Worm (Caenorhabditis elegans) whole organism, L2 larva: ENCODE data around the gene dpyd-1.

ENCODE experiments used
- R02D3.7 ChIP-seq: fragments of 150-350 bp; optimal IDR thresholded peaks from 2 replicates; lab custom pipeline; 2014; ENCODE audit warnings: missing biosample characterization, missing genetic modification characterization
- ZK546.5 ChIP-seq: sonication (generic microtip); optimal IDR thresholded peaks from 2 replicates; lab custom pipeline; 2017; ENCODE audit warnings: missing biosample characterization, missing genetic modification characterization
- ama-1 ChIP-seq: fragments of 150-350 bp; optimal IDR thresholded peaks from 2 replicates; lab custom pipeline; 2018; ENCODE audit warnings: inconsistent platforms
- blmp-1 ChIP-seq: sonication (generic microtip); optimal IDR thresholded peaks from 2 replicates; lab custom pipeline; 2017; ENCODE audit warnings: missing genetic modification characterization, mild to moderate bottlenecking, missing compliant biosample characterization, antibody characterized with exemption, moderate library complexity; ENCODE audit not compliant: insufficient read depth
- egl-27 ChIP-seq: sonication (generic microtip); optimal IDR thresholded peaks from 3 replicates; lab custom pipeline; 2017; ENCODE audit warnings: missing biosample characterization, missing genetic modification reagents, missing genetic modification characterization
- lin-39 ChIP-seq: fragments of 150-350 bp; optimal IDR thresholded peaks from 2 replicates; lab custom pipeline; 2014; ENCODE audit warnings: missing biosample characterization, missing genetic modification reagents, missing genetic modification characterization
- mdl-1 ChIP-seq, 2 experiments: fragments of 150-350 bp in 1 of 2; sonication (generic microtip) in 1 of 2; optimal IDR thresholded peaks; 2 replicates each; lab custom pipeline; 2017; ENCODE audit warnings: missing biosample characterization in 2 of 2, missing genetic modification characterization in 2 of 2
- nhr-10 ChIP-seq: sonication (generic microtip); optimal IDR thresholded peaks from 2 replicates; lab custom pipeline; 2017; ENCODE audit warnings: missing biosample characterization, missing genetic modification characterization
- nhr-11 ChIP-seq: fragments of 150-350 bp; optimal IDR thresholded peaks from 2 replicates; lab custom pipeline; 2014; ENCODE audit warnings: missing biosample characterization, missing genetic modification characterization
- nhr-6 ChIP-seq: fragments of 150-350 bp; optimal IDR thresholded peaks from 2 replicates; lab custom pipeline; 2014; ENCODE audit warnings: missing biosample characterization, missing genetic modification characterization
- skn-1 ChIP-seq: sonication (generic microtip); optimal IDR thresholded peaks from 2 replicates; lab custom pipeline; 2017; ENCODE audit warnings: missing biosample characterization, missing genetic modification characterization
- snpc-4 ChIP-seq: fragments of 150-350 bp; optimal IDR thresholded peaks from 2 replicates; lab custom pipeline; 2014; ENCODE audit warnings: missing biosample characterization, missing genetic modification characterization
- unc-55 ChIP-seq: fragments of 150-350 bp; sonication (generic microtip); optimal IDR thresholded peaks from 3 replicates; lab custom pipeline; 2014; ENCODE audit warnings: missing biosample characterization, missing genetic modification reagents, missing genetic modification characterization
- ztf-11 ChIP-seq: sonication (generic microtip); optimal IDR thresholded peaks from 2 replicates; lab custom pipeline; 2017; ENCODE audit warnings: missing biosample characterization, missing genetic modification characterization

- TF ChIP-seq ZK546.5 (tag; lab: Kevin White, UChicago) (no peak), nhr-11 (tag; lab: Kevin White, UChicago) (no peak), unc-55 (GFP tag; lab: Kevin White, UChicago) (no peak), skn-1 (tag; lab: Kevin White, UChicago) (no peak), egl-27 (tag; lab: Kevin White, UChicago) (no peak), blmp-1 (tag; lab: Kevin White, UChicago) (no peak), ama-1 (lab: Kevin White, UChicago) (no peak), R02D3.7 (tag; lab: Kevin White, UChicago) (no peak), nhr-6 (tag; lab: Kevin White, UChicago) (no peak), nhr-10 (tag; lab: Kevin White, UChicago) (no peak), lin-39 (tag; lab: Kevin White, UChicago) (no peak), mdl-1 (tag; optimal IDR thresholded peaks at IDR 0.05; lab: Kevin White, UChicago) (no peak), ztf-11 (tag; lab: Kevin White, UChicago) (no peak), snpc-4 (tag; lab: Kevin White, UChicago) (no peak)
Observed at ce11 chrX:5489538-5489937, 21.9 kb downstream of the dpyd-1 start, which contains the start of gene F55D1.1.
